Worm (Caenorhabditis elegans): ENCODE measurements around the gene tftc-3.

DNA sequence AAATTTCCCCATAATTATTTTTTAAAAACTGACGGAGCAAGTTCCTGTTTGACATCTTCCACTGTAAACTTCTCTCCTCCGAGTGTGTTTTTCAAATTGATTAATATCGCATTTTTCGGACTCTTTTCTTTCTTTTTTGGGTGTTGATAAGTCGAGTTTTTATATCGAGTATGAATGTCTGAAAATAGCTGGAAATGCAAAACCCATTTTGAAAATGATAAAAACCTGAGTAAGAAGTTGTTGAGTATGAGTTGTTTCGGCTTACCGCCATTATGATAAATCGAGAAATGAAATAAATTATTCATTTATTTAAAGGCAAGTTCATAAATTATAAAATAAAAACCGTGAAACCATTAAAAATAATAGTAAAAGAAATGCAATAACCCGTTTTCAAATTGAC is 24.4 kb downstream of the tftc-3 start, which contains the start of gene ZK856.18:
- TF ChIP-seq ZK546.5 (tag; optimal IDR thresholded peaks at IDR 0.05) (no peak), pqm-1 (tag; optimal IDR thresholded peaks at IDR 0.05) (no peak), lin-13 (GFP tag; optimal IDR thresholded peaks at IDR 0.05) (no peak), nhr-28 (tag; optimal IDR thresholded peaks at IDR 0.05) (no peak), nhr-11 (tag; optimal IDR thresholded peaks at IDR 0.05) (no peak), egl-27 (tag; optimal IDR thresholded peaks at IDR 0.05) (no peak), snpc-4 (tag; optimal IDR thresholded peaks at IDR 0.05) (no peak), ama-1 (optimal IDR thresholded peaks at IDR 0.05) (no peak), jun-1 (tag; optimal IDR thresholded peaks at IDR 0.05) (no peak)
